Worm (Caenorhabditis elegans) whole organism, late embryonic: Measurements from ENCODE around the gene bgal-2.

Experiments used
- F13H6.1 ChIP-seq: sonication (generic microtip); optimal IDR thresholded peaks from 2 replicates; lab custom pipeline; 2016; ENCODE audit warnings: missing genetic modification characterization, missing compliant biosample characterization
- K02D7.2 ChIP-seq: sonication (generic microtip); optimal IDR thresholded peaks from 2 replicates; lab custom pipeline; 2017; ENCODE audit warnings: mild to moderate bottlenecking, missing genetic modification characterization, missing compliant biosample characterization
- K09A11.1 ChIP-seq: sonication (generic microtip); optimal IDR thresholded peaks from 2 replicates; lab custom pipeline; 2017; ENCODE audit warnings: antibody characterized with exemption, mild to moderate bottlenecking, missing genetic modification characterization, missing compliant biosample characterization; ENCODE audit not compliant: insufficient read depth
- ama-1 ChIP-seq: fragments of 150-350 bp; optimal IDR thresholded peaks from 2 replicates; lab custom pipeline; 2014
- ceh-14 ChIP-seq: sonication (generic microtip); optimal IDR thresholded peaks from 2 replicates; lab custom pipeline; 2016; ENCODE audit warnings: missing genotype, missing genetic modification characterization, missing compliant biosample characterization
- ceh-18 ChIP-seq: sonication (generic microtip); optimal IDR thresholded peaks from 2 replicates; lab custom pipeline; 2016; ENCODE audit warnings: missing genetic modification characterization, missing compliant biosample characterization
- ceh-19 ChIP-seq: fragments of 200-800 bp; sonication (Bioruptor generic); optimal IDR thresholded peaks from 2 replicates; lab custom pipeline; 2018; ENCODE audit warnings: mild to moderate bottlenecking, missing genetic modification characterization, missing compliant biosample characterization
- ceh-30 ChIP-seq: fragments of 150-350 bp; optimal IDR thresholded peaks from 2 replicates; lab custom pipeline; 2014; ENCODE audit warnings: missing biosample characterization, missing genetic modification characterization
- ceh-34 ChIP-seq: sonication (generic microtip); optimal IDR thresholded peaks from 2 replicates; lab custom pipeline; 2016; ENCODE audit warnings: mild to moderate bottlenecking, missing genetic modification characterization, missing compliant biosample characterization
- ceh-48 ChIP-seq: sonication (generic microtip); optimal IDR thresholded peaks from 2 replicates; lab custom pipeline; 2016; ENCODE audit warnings: missing genetic modification characterization, inconsistent platforms, missing compliant biosample characterization
- ceh-6 ChIP-seq: fragments of 200-800 bp; sonication (Bioruptor generic); optimal IDR thresholded peaks from 2 replicates; lab custom pipeline; 2018; ENCODE audit warnings: mild to moderate bottlenecking, missing genetic modification characterization, missing compliant biosample characterization
- dmd-4 ChIP-seq: sonication (generic microtip); optimal IDR thresholded peaks from 2 replicates; lab custom pipeline; 2016; ENCODE audit warnings: borderline replicate concordance, missing genetic modification characterization, missing compliant biosample characterization
- dve-1 ChIP-seq: sonication (generic microtip); optimal IDR thresholded peaks from 2 replicates; lab custom pipeline; 2017; ENCODE audit warnings: antibody characterized with exemption, mild to moderate bottlenecking, missing genetic modification characterization, missing compliant biosample characterization
- elt-2 ChIP-seq: sonication (generic microtip); optimal IDR thresholded peaks from 2 replicates; lab custom pipeline; 2016; ENCODE audit warnings: missing genetic modification reagents, missing genetic modification characterization, missing compliant biosample characterization
- elt-4 ChIP-seq: sonication (generic microtip); optimal IDR thresholded peaks from 2 replicates; lab custom pipeline; 2016; ENCODE audit warnings: missing genetic modification characterization, missing compliant biosample characterization
- fax-1 ChIP-seq: sonication (generic microtip); optimal IDR thresholded peaks from 2 replicates; lab custom pipeline; 2016; ENCODE audit warnings: missing genotype, missing genetic modification characterization, missing compliant biosample characterization
- hlh-13 ChIP-seq: fragments of 200-800 bp; sonication (Bioruptor generic); optimal IDR thresholded peaks from 2 replicates; lab custom pipeline; 2018; ENCODE audit warnings: mild to moderate bottlenecking, missing genetic modification characterization, missing compliant biosample characterization
- hlh-30 ChIP-seq: sonication (generic microtip); optimal IDR thresholded peaks from 2 replicates; lab custom pipeline; 2017; ENCODE audit warnings: antibody characterized with exemption, missing genetic modification characterization, missing compliant biosample characterization; ENCODE audit not compliant: insufficient read depth
- hlh-8 ChIP-seq: sonication (generic microtip); optimal IDR thresholded peaks from 2 replicates; lab custom pipeline; 2016; ENCODE audit warnings: missing genotype, missing genetic modification characterization, missing compliant biosample characterization
- lin-11 ChIP-seq: fragments of 200-800 bp; sonication (Bioruptor generic); optimal IDR thresholded peaks from 2 replicates; lab custom pipeline; 2018; ENCODE audit warnings: mild to moderate bottlenecking, missing genetic modification characterization, missing compliant biosample characterization
- mec-3 ChIP-seq: sonication (generic microtip); optimal IDR thresholded peaks from 2 replicates; lab custom pipeline; 2016; ENCODE audit warnings: borderline replicate concordance, missing genetic modification characterization, missing compliant biosample characterization
- nfya-1 ChIP-seq: sonication (generic microtip); optimal IDR thresholded peaks from 2 replicates; lab custom pipeline; 2017; ENCODE audit warnings: missing genetic modification characterization, mild to moderate bottlenecking, missing compliant biosample characterization, antibody characterized with exemption, moderate library complexity
- npax-4 ChIP-seq: sonication (generic microtip); optimal IDR thresholded peaks from 2 replicates; lab custom pipeline; 2016; ENCODE audit warnings: missing genetic modification characterization, missing compliant biosample characterization
- odd-2 ChIP-seq: sonication (generic microtip); optimal IDR thresholded peaks from 2 replicates; lab custom pipeline; 2017; ENCODE audit warnings: antibody characterized with exemption, mild to moderate bottlenecking, missing genetic modification characterization, missing compliant biosample characterization
- pax-1 ChIP-seq: fragments of 150-350 bp; optimal IDR thresholded peaks from 2 replicates; lab custom pipeline; 2014; ENCODE audit warnings: missing biosample characterization, missing genetic modification characterization
- pha-4 ChIP-seq: fragments of 150-350 bp; optimal IDR thresholded peaks from 2 replicates; lab custom pipeline; 2018; ENCODE audit warnings: missing biosample characterization, missing genetic modification reagents, missing genetic modification characterization
- pqm-1 ChIP-seq: sonication (generic microtip); optimal IDR thresholded peaks from 2 replicates; lab custom pipeline; 2016; ENCODE audit warnings: missing genetic modification characterization, missing compliant biosample characterization
- pros-1 ChIP-seq: fragments of 150-350 bp; optimal IDR thresholded peaks from 2 replicates; lab custom pipeline; 2014; ENCODE audit warnings: missing biosample characterization, missing genetic modification reagents, missing genetic modification characterization
- ref-2 ChIP-seq: sonication (generic microtip); optimal IDR thresholded peaks from 2 replicates; lab custom pipeline; 2016; ENCODE audit warnings: missing genetic modification characterization, missing compliant biosample characterization
- rnt-1 ChIP-seq: sonication (generic microtip); optimal IDR thresholded peaks from 2 replicates; lab custom pipeline; 2016; ENCODE audit warnings: missing genetic modification characterization, missing compliant biosample characterization
- sox-4 ChIP-seq: sonication (generic microtip); optimal IDR thresholded peaks from 2 replicates; lab custom pipeline; 2017; ENCODE audit warnings: mild to moderate bottlenecking, missing genetic modification characterization, inconsistent platforms, missing compliant biosample characterization
- syd-9 ChIP-seq: sonication (generic microtip); optimal IDR thresholded peaks from 2 replicates; lab custom pipeline; 2016; ENCODE audit warnings: mild to moderate bottlenecking, missing genetic modification characterization, moderate library complexity, missing compliant biosample characterization
- tbx-2 ChIP-seq: sonication (generic microtip); optimal IDR thresholded peaks from 2 replicates; lab custom pipeline; 2016; ENCODE audit warnings: missing genetic modification characterization, missing compliant biosample characterization
- ttx-3 ChIP-seq: sonication (generic microtip); optimal IDR thresholded peaks from 2 replicates; lab custom pipeline; 2016; ENCODE audit warnings: missing genetic modification reagents, missing genetic modification characterization, missing compliant biosample characterization
- unc-42 ChIP-seq: sonication (generic microtip); optimal IDR thresholded peaks from 2 replicates; lab custom pipeline; 2016; ENCODE audit warnings: missing genotype, missing genetic modification characterization, missing compliant biosample characterization
- unc-55 ChIP-seq: sonication (generic microtip); optimal IDR thresholded peaks from 2 replicates; lab custom pipeline; 2017; ENCODE audit warnings: missing biosample characterization, missing genetic modification reagents, missing genetic modification characterization

Gene bgal-2

DNA sequence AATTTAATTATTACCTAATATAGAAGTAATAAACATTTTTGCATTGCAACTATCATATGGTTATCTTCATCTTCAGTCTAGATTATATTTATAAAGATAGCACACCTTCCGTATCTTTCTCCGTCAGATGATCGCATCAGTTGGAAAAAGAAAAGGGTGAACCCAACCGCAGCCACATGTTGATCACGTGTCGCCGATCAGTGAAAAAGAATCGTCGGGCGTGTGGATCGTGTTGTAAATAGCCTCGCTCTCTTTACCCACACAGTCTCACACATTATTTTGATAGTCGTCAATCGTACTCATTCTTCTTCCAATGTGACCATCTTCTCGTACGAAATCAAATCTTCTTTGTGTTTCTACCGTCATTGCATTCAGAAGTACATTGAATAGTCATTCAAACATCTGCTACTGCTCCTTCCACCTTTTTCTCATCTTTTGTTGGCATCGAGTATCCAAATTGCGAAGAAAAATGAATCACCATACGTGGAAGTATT lies 40.3 kb upstream of the bgal-2 start:
- TF ChIP-seq F13H6.1 (tag; lab: Kevin White, UChicago) (peak; percentile 18), ref-2 (tag; lab: Kevin White, UChicago) (peak; percentile 41), pqm-1 (tag; lab: Kevin White, UChicago) (peak; percentile 46), dve-1 (tag; lab: Kevin White, UChicago) (no peak), ama-1 (peak; percentile 38), npax-4 (no peak), nfya-1 (tag; lab: Kevin White, UChicago) (peak; percentile 43), rnt-1 (tag; lab: Kevin White, UChicago) (peak; percentile 94), hlh-8 (peak; percentile 3), odd-2 (tag; lab: Kevin White, UChicago) (no peak), sox-4 (tag; lab: Kevin White, UChicago) (no peak), lin-11 (tag; lab: Kevin White, UChicago) (no peak), unc-55 (GFP tag; lab: Kevin White, UChicago) (peak; percentile 64), tbx-2 (peak; percentile 32), K02D7.2 (tag; lab: Kevin White, UChicago) (no peak), ceh-48 (no peak), ceh-14 (no peak), pax-1 (tag; lab: Kevin White, UChicago) (no peak), elt-2 (peak; percentile 93), hlh-30 (peak; percentile 89), ceh-18 (tag; lab: Kevin White, UChicago) (peak; percentile 74)

DNA sequence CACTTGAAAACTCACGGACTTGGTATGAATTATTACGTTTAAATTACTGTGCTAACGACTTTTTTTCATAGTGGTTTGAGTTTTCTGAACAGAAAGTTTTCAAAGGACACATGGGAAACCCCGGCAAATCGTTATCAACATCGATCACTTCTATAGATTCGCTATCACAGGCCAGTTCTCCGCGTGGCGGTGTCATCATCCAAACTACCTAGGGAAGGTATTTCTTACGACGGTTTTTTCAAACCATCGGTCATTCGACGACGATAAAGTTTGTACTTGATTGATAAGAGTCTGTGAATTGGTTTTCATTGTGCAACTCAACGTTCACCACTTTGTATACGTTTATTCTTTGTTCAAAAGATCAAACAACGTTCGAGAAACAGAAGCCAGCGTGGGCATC lies 39.7 kb upstream of the bgal-2 start:
- no peak for TF ChIP-seq rnt-1 (tag; lab: Kevin White, UChicago)
- peak; percentile 83 for TF ChIP-seq elt-2

DNA sequence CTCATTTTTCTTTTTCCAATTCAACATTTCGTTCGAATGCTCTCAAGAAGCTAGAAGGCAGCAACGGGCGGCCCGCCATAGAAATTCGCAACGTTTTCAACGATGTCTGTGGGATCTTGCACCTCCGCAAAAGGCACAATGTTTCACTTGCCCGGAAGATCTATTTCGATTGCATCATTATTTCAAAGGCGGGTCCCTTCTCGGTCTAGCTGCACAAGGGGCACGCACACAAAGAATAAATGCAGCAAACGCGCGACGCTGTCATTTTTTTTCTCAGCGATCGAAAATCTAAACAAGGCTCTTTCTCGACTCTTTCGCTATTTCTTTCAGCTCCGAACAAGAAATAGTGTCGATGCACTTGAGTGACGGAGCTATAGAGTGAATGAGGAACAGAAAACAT lies 39.2 kb upstream of the bgal-2 start:
- TF ChIP-seq dmd-4 (tag; lab: Kevin White, UChicago): no peak
- TF ChIP-seq pros-1 (tag; lab: Kevin White, UChicago): no peak
- no peak for TF ChIP-seq ttx-3 (tag; lab: Kevin White, UChicago)
- peak; percentile 5 for TF ChIP-seq ceh-19 (GFP tag; lab: Kevin White, UChicago)
- no peak for TF ChIP-seq elt-4
- no peak for TF ChIP-seq mec-3 (tag; lab: Kevin White, UChicago)
- TF ChIP-seq K09A11.1: no peak
- TF ChIP-seq fax-1: no peak
- peak; percentile 63 for TF ChIP-seq unc-42 (tag; lab: Kevin White, UChicago)

DNA sequence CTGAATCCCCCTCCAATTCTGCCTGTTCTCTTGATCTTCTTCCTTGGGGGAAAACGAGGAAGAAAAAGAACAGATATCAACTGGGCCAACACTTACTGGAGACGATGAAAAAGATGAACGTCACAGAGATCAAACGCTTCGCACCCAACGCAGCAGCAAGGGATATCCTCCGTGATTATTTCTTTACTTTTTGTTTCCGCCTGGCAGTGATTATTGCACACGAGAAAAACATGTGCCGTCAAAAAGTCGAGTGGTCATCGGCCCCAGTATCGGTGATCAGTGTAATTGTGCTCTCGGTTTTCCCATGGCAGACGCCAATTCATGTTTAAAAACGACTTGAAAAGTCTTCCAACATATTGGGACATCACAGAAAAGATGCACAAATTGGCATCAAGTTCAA lies 38.7 kb upstream of the bgal-2 start:
- no peak for TF ChIP-seq elt-2
- TF ChIP-seq unc-55 (GFP tag; lab: Kevin White, UChicago): no peak
- no peak for TF ChIP-seq syd-9 (tag; lab: Kevin White, UChicago)
- no peak for TF ChIP-seq K09A11.1
- TF ChIP-seq ceh-30 (tag; lab: Kevin White, UChicago): no peak
- no peak for TF ChIP-seq ceh-6 (GFP tag; lab: Kevin White, UChicago)

DNA sequence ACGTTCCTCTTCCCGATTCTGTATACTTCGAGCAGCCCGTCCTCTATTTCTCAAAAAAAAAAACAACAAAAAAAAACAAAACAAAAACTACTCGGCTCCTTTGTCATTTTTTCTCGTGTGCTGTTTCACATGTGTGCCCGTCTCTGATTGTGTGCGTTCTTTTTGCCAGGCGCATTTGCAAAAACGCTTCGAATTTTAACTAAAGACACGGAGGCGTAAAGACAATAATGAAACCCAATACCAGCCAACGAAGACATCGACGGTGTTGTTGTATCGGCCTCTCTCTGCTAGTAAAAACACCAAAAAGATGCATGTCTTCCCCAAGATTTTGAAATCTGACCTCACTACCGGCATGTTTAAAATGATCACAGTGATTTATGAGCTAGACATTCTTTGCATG lies 37.4 kb upstream of the bgal-2 start:
- no peak for TF ChIP-seq hlh-13 (GFP tag; lab: Kevin White, UChicago)
- no peak for TF ChIP-seq pha-4 (tag; lab: Kevin White, UChicago)
- peak; percentile 53 for TF ChIP-seq ceh-34 (tag; lab: Kevin White, UChicago)
- no peak for TF ChIP-seq odd-2 (tag; lab: Kevin White, UChicago)
- TF ChIP-seq, all 69 proteins: peak for 1
